Fruit fly (Drosophila melanogaster): ENCODE data around the gene Ire1.

The Ire1 gene

dm6 chr3R:19812472-19812871 lies 48.6 kb downstream of the Ire1 start:
- TF ChIP-seq CG17801 (GFP tag; optimal IDR thresholded peaks at IDR 0.05; ENCODE audit: partially characterized antibody): no peak

- TF ChIP-seq CG17801 (GFP tag; optimal IDR thresholded peaks at IDR 0.05; ENCODE audit: partially characterized antibody): no peak
Observed at dm6 chr3R:19811510-19811909, 49.6 kb downstream of the Ire1 start.

- no peak for TF ChIP-seq CG17801 (GFP tag; optimal IDR thresholded peaks at IDR 0.05; ENCODE audit: partially characterized antibody)
Observed at dm6 chr3R:19808430-19808756, 52.7 kb downstream of the Ire1 start.

- TF ChIP-seq CG17801 (GFP tag; optimal IDR thresholded peaks at IDR 0.05; ENCODE audit: partially characterized antibody): no peak
Observed at dm6 chr3R:19807745-19808429, 53.2 kb downstream of the Ire1 start.

- no peak for TF ChIP-seq CG17801 (GFP tag; optimal IDR thresholded peaks at IDR 0.05; ENCODE audit: partially characterized antibody)
Observed at dm6 chr3R:19807148-19807547, 53.9 kb downstream of the Ire1 start.

- no peak for TF ChIP-seq CG17801 (GFP tag; optimal IDR thresholded peaks at IDR 0.05; ENCODE audit: partially characterized antibody)
Observed at dm6 chr3R:19804905-19805304, 56.2 kb downstream of the Ire1 start.
